Fruit fly (Drosophila melanogaster): Measurements from ENCODE around the gene CG10098.

dm6 chr3R:7087201-7087505 lies 37.2 kb upstream of the CG10098 start:
- TF ChIP-seq maf-S (GFP tag; optimal IDR thresholded peaks at IDR 0.05) (no peak), gsb (GFP tag; IDR thresholded peaks at IDR 0.05) (no peak), prd (optimal IDR thresholded peaks at IDR 0.05) (no peak), prd (GFP tag; IDR thresholded peaks at IDR 0.05) (no peak), CG17912 (GFP tag; optimal IDR thresholded peaks at IDR 0.05) (peak; percentile 33), CG3838 (GFP tag; optimal IDR thresholded peaks at IDR 0.05) (no peak), Poxn (GFP tag; IDR thresholded peaks at IDR 0.05) (no peak), Antp (GFP tag; optimal IDR thresholded peaks at IDR 0.05) (no peak)
